Worm (Caenorhabditis elegans) whole organism, L3 larva: ENCODE results near the gene smvt-1.

ENCODE experiments used
- R02D3.7 ChIP-seq: fragments of 150-350 bp; optimal IDR thresholded peaks from 2 replicates; lab custom pipeline; 2014; ENCODE audit warnings: missing biosample characterization, missing genetic modification characterization
- ZK546.5 ChIP-seq: sonication (generic microtip); optimal IDR thresholded peaks from 2 replicates; lab custom pipeline; 2017; ENCODE audit warnings: missing biosample characterization, missing genetic modification characterization
- ama-1 ChIP-seq: fragments of 150-350 bp; optimal IDR thresholded peaks from 2 replicates; lab custom pipeline; 2018
- ceh-16 ChIP-seq: sonication (generic microtip); optimal IDR thresholded peaks from 2 replicates; lab custom pipeline; 2017; ENCODE audit warnings: missing biosample characterization, missing genetic modification characterization
- ceh-28 ChIP-seq: fragments of 150-350 bp; optimal IDR thresholded peaks from 2 replicates; lab custom pipeline; 2014; ENCODE audit warnings: missing biosample characterization, missing genetic modification reagents, missing genetic modification characterization
- ceh-82 ChIP-seq: fragments of 150-350 bp; optimal IDR thresholded peaks from 2 replicates; lab custom pipeline; 2014; ENCODE audit warnings: missing biosample characterization, missing genetic modification characterization
- ceh-9 ChIP-seq: sonication (generic microtip); optimal IDR thresholded peaks from 2 replicates; lab custom pipeline; 2018; ENCODE audit warnings: missing biosample characterization, missing genetic modification characterization
- daf-12 ChIP-seq: fragments of 150-350 bp; optimal IDR thresholded peaks from 2 replicates; lab custom pipeline; 2014; ENCODE audit warnings: missing biosample characterization, missing genetic modification reagents, missing genetic modification characterization
- egl-5 ChIP-seq: fragments of 150-350 bp; optimal IDR thresholded peaks from 2 replicates; lab custom pipeline; 2017; ENCODE audit warnings: missing biosample characterization, missing genetic modification reagents, missing genetic modification characterization, inconsistent platforms
- elt-1 ChIP-seq: fragments of 150-350 bp; optimal IDR thresholded peaks from 2 replicates; lab custom pipeline; 2014; ENCODE audit warnings: missing biosample characterization, missing genetic modification characterization
- elt-2 ChIP-seq: sonication (generic microtip); optimal IDR thresholded peaks from 2 replicates; lab custom pipeline; 2016; ENCODE audit warnings: missing genetic modification reagents, mild to moderate bottlenecking, missing genetic modification characterization, missing compliant biosample characterization
- elt-3 ChIP-seq, 3 experiments: fragments of 150-350 bp in 1 of 3; sonication (generic microtip) in 2 of 3; optimal IDR thresholded peaks; 2 replicates in 2 of 3; 4 replicates in 1 of 3; lab custom pipeline; 2014 to 2017; ENCODE audit warnings: missing biosample characterization in 3 of 3, missing genetic modification characterization in 3 of 3
- fkh-10 ChIP-seq: sonication (generic microtip); optimal IDR thresholded peaks from 2 replicates; lab custom pipeline; 2017; ENCODE audit warnings: missing biosample characterization, missing genetic modification reagents, missing genetic modification characterization
- hmg-11 ChIP-seq: sonication (generic microtip); optimal IDR thresholded peaks from 2 replicates; lab custom pipeline; 2016; ENCODE audit warnings: missing genetic modification characterization, missing compliant biosample characterization
- jun-1 ChIP-seq: fragments of 150-350 bp; optimal IDR thresholded peaks from 2 replicates; lab custom pipeline; 2014; ENCODE audit warnings: missing biosample characterization, missing genetic modification reagents, missing genetic modification characterization
- lin-15B ChIP-seq: fragments of 150-350 bp; optimal IDR thresholded peaks from 2 replicates; lab custom pipeline; 2014; ENCODE audit warnings: missing biosample characterization, missing genetic modification characterization
- lin-39 ChIP-seq: fragments of 150-350 bp; optimal IDR thresholded peaks from 2 replicates; lab custom pipeline; 2018; ENCODE audit warnings: missing biosample characterization, missing genetic modification reagents, missing genetic modification characterization
- lsy-12 ChIP-seq: sonication (generic microtip); optimal IDR thresholded peaks from 2 replicates; lab custom pipeline; 2016; ENCODE audit warnings: mild to moderate bottlenecking, missing genetic modification characterization, missing compliant biosample characterization
- nfya-1 ChIP-seq: sonication (generic microtip); optimal IDR thresholded peaks from 2 replicates; lab custom pipeline; 2017; ENCODE audit warnings: missing genetic modification characterization, mild to moderate bottlenecking, missing compliant biosample characterization, antibody characterized with exemption, moderate library complexity; ENCODE audit not compliant: insufficient read depth
- nhr-11 ChIP-seq: fragments of 150-350 bp; optimal IDR thresholded peaks from 2 replicates; lab custom pipeline; 2014; ENCODE audit warnings: missing biosample characterization, missing genetic modification characterization
- nhr-12 ChIP-seq: fragments of 150-350 bp; optimal IDR thresholded peaks from 2 replicates; lab custom pipeline; 2014; ENCODE audit warnings: missing biosample characterization, missing genetic modification characterization
- nhr-25 ChIP-seq: sonication (generic microtip); optimal IDR thresholded peaks from 2 replicates; lab custom pipeline; 2017; ENCODE audit warnings: missing biosample characterization, missing genetic modification characterization
- nhr-43 ChIP-seq: sonication (generic microtip); optimal IDR thresholded peaks from 2 replicates; lab custom pipeline; 2016; ENCODE audit warnings: mild to moderate bottlenecking, missing genetic modification characterization, missing compliant biosample characterization; ENCODE audit not compliant: poor library complexity, severe bottlenecking
- nhr-67 ChIP-seq: fragments of 150-350 bp; optimal IDR thresholded peaks from 2 replicates; lab custom pipeline; 2014; ENCODE audit warnings: missing biosample characterization, missing genetic modification characterization
- nhr-76 ChIP-seq: fragments of 150-350 bp; sonication (generic microtip); optimal IDR thresholded peaks from 5 replicates; lab custom pipeline; 2014; ENCODE audit warnings: missing biosample characterization, missing genetic modification characterization
- pha-4 ChIP-seq: fragments of 150-350 bp; optimal IDR thresholded peaks from 2 replicates; lab custom pipeline; 2014; ENCODE audit warnings: missing biosample characterization, missing genetic modification reagents, missing genetic modification characterization
- pqm-1 ChIP-seq: fragments of 150-350 bp; optimal IDR thresholded peaks from 2 replicates; lab custom pipeline; 2017; ENCODE audit warnings: missing biosample characterization, missing genetic modification characterization, inconsistent platforms
- skn-1 ChIP-seq: fragments of 150-350 bp; optimal IDR thresholded peaks from 2 replicates; lab custom pipeline; 2014; ENCODE audit warnings: missing biosample characterization, missing genetic modification characterization
- unc-39 ChIP-seq: sonication (generic microtip); optimal IDR thresholded peaks from 4 replicates; lab custom pipeline; 2017; ENCODE audit warnings: missing biosample characterization, missing genetic modification characterization
- unc-62 ChIP-seq: fragments of 150-350 bp; sonication (generic microtip); optimal IDR thresholded peaks from 4 replicates; lab custom pipeline; 2014; ENCODE audit warnings: missing biosample characterization, missing genetic modification reagents, missing genetic modification characterization
- ztf-11 ChIP-seq: fragments of 150-350 bp; optimal IDR thresholded peaks from 2 replicates; lab custom pipeline; 2014; ENCODE audit warnings: missing biosample characterization, missing genetic modification characterization

The smvt-1 gene

DNA sequence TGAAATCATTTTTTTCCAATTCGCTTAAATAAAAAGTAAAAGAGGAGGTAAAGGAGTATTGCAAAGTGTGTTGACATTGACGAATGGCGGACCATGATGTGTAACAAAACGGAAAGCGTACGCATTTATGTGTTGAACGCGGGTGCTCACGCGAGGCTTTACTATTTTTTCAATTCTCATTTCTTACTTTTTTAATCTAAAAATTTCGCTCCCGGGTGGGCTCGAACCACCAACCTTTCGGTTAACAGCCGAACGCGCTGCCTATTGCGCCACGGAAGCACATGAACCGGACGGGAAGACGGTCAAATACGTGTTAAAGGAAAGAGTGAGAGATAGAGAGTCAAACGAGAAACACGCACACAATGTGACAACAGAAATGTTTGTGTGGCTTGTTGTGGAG is 538 bp upstream of the smvt-1 start (continued):
- TF ChIP-seq elt-1 (no peak), elt-3 (tag; optimal IDR thresholded peaks at IDR 0.05; lab: Kevin White, UChicago) (no peak), nfya-1 (peak; percentile 66), nhr-11 (tag; lab: Kevin White, UChicago) (no peak), nhr-25 (tag; lab: Kevin White, UChicago) (peak; percentile 39)
- TF ChIP-seq, all 47 proteins: peak for 16

DNA sequence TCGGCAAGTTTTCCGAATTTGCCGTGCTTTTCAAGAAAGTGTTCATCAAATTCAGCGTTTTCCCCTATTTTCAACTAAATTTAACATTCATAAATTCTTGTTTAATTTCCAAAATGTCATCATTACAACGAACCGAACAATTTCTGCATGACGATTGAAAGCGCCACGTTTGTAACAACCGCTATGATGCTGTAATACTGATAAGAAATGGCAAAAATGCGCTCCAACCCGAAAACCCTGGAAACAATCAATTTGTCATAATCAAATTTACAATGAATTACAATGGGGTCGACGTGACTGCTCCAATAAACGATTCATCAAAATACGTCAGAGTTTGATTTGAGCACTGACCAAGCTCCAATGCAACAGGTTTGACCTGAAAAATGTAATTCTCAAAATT is 4.1 kb downstream of the smvt-1 start:
- TF ChIP-seq elt-2 (tag; lab: Kevin White, UChicago) (peak; percentile 79), ceh-82 (tag; lab: Kevin White, UChicago) (no peak), pha-4 (tag; lab: Kevin White, UChicago) (peak; percentile 21), pqm-1 (tag; lab: Kevin White, UChicago) (peak; percentile 78), skn-1 (tag; lab: Kevin White, UChicago) (peak; percentile 37)

DNA sequence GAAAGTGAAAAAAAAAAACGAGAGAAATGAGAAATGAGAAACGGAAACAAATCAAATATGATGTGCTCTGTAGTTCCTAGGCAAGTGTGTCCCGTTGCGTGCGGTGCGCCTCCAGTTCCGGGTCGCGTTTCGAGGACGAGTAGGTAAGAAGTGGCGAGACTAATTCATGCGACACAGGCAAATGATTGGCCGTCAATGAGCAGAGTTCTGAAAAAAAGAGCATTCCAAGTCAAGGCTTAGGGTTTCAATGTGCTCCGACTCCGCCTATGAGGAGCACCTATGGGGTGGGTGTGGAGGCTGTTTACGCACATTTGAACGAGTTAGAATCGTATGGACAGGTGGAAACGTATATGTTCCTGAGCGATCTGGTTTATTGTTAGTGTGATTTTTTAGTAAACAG is 5.4 kb downstream of the smvt-1 start:
- TF ChIP-seq nfya-1 (peak; percentile 10), pqm-1 (tag; lab: Kevin White, UChicago) (peak; percentile 22), elt-2 (tag; lab: Kevin White, UChicago) (peak; percentile 59), egl-5 (tag; lab: Kevin White, UChicago) (no peak)

DNA sequence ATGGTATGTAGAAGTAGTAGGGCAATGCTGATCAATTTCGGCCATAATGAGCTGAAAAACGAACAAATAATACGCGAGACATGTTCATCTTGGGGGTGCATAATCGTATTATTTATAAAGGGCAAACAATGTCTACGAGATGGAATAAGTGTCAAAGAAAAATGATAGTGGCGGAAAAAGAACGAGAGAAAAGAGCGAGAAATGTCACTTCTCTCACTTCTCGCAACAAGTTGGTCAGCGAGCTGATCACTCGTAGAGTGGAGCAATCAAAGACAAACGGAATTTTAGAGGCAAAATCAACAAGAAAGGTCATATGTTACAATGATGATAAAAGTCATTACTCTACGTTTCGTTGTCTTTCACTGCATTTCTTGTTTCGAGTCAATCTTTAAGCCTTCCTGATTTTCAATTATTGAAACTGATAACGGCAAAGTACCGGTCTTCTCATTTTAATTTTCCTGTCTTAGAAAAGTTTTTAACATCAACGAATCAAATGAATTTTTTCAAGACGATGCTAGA is 7.7 kb downstream of the smvt-1 start, which contains the start of gene F52H2.3:
Gene F52H2.3, minus strand, starts transcription at position 51 of the 519 bp plus-strand sequence.
- TF ChIP-seq nfya-1 = no peak
- TF ChIP-seq elt-3 (tag; optimal IDR thresholded peaks at IDR 0.05; lab: Kevin White, UChicago) = no peak
- TF ChIP-seq pqm-1 (tag; lab: Kevin White, UChicago) = peak; percentile 52
- peak; percentile 84 for TF ChIP-seq elt-2 (tag; lab: Kevin White, UChicago)
- no peak for TF ChIP-seq ceh-16
- TF ChIP-seq lin-15B (tag; lab: Kevin White, UChicago) = no peak
- TF ChIP-seq ztf-11 (tag; lab: Kevin White, UChicago) = no peak
- no peak for TF ChIP-seq ceh-9
- no peak for TF ChIP-seq hmg-11
- TF ChIP-seq ama-1 (lab: Kevin White, UChicago) = no peak
- TF ChIP-seq ceh-82 (tag; lab: Kevin White, UChicago) = no peak
- no peak for TF ChIP-seq nhr-43
- TF ChIP-seq nhr-25 (tag; lab: Kevin White, UChicago) = no peak
- peak; percentile 79 for TF ChIP-seq pha-4 (tag; lab: Kevin White, UChicago)
- TF ChIP-seq R02D3.7 (tag; lab: Kevin White, UChicago) = no peak
- no peak for TF ChIP-seq nhr-67 (tag; lab: Kevin White, UChicago)
- no peak for TF ChIP-seq egl-5 (tag; lab: Kevin White, UChicago)

DNA sequence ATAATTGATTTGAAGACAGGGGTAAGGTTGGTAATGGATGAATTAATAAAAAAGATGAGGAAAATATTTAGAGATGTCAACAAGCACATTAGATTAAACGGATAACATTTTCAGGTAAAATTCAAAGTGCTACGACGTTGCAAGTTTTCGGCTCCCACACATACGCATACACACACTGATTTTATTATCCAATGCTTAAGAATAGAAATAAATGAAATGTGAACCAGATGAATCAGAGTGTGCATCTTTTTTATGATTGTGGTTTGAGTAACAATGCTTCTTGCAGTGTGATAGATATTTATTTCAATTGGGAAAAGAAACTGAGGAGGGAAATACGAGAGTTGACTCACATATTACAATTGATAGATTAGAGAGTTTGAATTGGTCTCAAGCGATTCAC is 10.1 kb downstream of the smvt-1 start:
- TF ChIP-seq nhr-11 (tag; lab: Kevin White, UChicago) (no peak), jun-1 (no peak), nhr-43 (no peak), nhr-76 (no peak), ceh-28 (tag; lab: Kevin White, UChicago) (no peak), ceh-82 (tag; lab: Kevin White, UChicago) (no peak), R02D3.7 (tag; lab: Kevin White, UChicago) (no peak), ZK546.5 (tag; lab: Kevin White, UChicago) (no peak), unc-62 (GFP tag; lab: Kevin White, UChicago) (no peak), lsy-12 (tag; lab: Kevin White, UChicago) (no peak), unc-39 (tag; lab: Kevin White, UChicago) (no peak), elt-3 (tag; optimal IDR thresholded peaks at IDR 0.05; lab: Kevin White, UChicago) (no peak), ztf-11 (tag; lab: Kevin White, UChicago) (no peak), nhr-25 (tag; lab: Kevin White, UChicago) (no peak), daf-12 (tag; lab: Kevin White, UChicago) (no peak), lin-39 (no peak), fkh-10 (GFP tag; lab: Kevin White, UChicago) (no peak), nhr-12 (no peak), nhr-67 (tag; lab: Kevin White, UChicago) (no peak)
